Fruit fly (Drosophila melanogaster): ENCODE data around the gene RYa-R.

dm6 chr3R:27019701-27020172 lies 23.0 kb downstream of the RYa-R start, which contains the start of gene CG17191:
- no peak for TF ChIP-seq CG11294 (GFP tag; IDR thresholded peaks at IDR 0.05)
- TF ChIP-seq dsx (GFP tag; optimal IDR thresholded peaks at IDR 0.05; ENCODE audit: poor library complexity, severe bottlenecking) = no peak
